Worm (Caenorhabditis elegans) whole organism, young adult: ENCODE data around the gene ceeh-2.

Source experiments
- B0261.1 ChIP-seq: sonication (generic microtip); optimal IDR thresholded peaks from 2 replicates; lab custom pipeline; 2016; ENCODE audit warnings: mild to moderate bottlenecking, missing genetic modification characterization, moderate library complexity, missing compliant biosample characterization
- B0336.3 ChIP-seq: fragments of 200-800 bp; sonication (Bioruptor generic); IDR thresholded peaks from 2 replicates; pipeline ENCODE4 v1.3.6; 2022; ENCODE audit warnings: missing genetic modification characterization, missing compliant biosample characterization
- D2030.7 ChIP-seq: fragments of 200-800 bp; sonication (Bioruptor generic); IDR thresholded peaks from 2 replicates; pipeline ENCODE4 v1.3.6; 2022; ENCODE audit warnings: missing genetic modification reagents, missing genetic modification characterization, missing compliant biosample characterization
- F10E7.11 ChIP-seq: sonication (generic microtip); optimal IDR thresholded peaks from 2 replicates; lab custom pipeline; 2017; ENCODE audit warnings: mild to moderate bottlenecking, missing genetic modification characterization, moderate library complexity, missing compliant biosample characterization
- F37B4.10 ChIP-seq: fragments of 200-800 bp; sonication (Bioruptor generic); IDR thresholded peaks from 2 replicates; pipeline ENCODE4 v1.3.6; 2022; ENCODE audit warnings: missing genetic modification characterization, missing compliant biosample characterization
- F39B2.1 ChIP-seq: fragments of 200-800 bp; sonication (Bioruptor generic); IDR thresholded peaks from 2 replicates; pipeline ENCODE4 v1.3.6; 2022; ENCODE audit warnings: missing genetic modification reagents, missing genetic modification characterization, missing compliant biosample characterization
- F49E8.2 ChIP-seq: sonication (generic microtip); optimal IDR thresholded peaks from 3 replicates; lab custom pipeline; 2017; ENCODE audit warnings: missing genetic modification characterization, mild to moderate bottlenecking, missing compliant biosample characterization, antibody characterized with exemption, moderate library complexity; ENCODE audit not compliant: insufficient read depth
- F57A8.1 ChIP-seq: fragments of 200-800 bp; sonication (Bioruptor generic); optimal IDR thresholded peaks from 2 replicates; lab custom pipeline; 2018; ENCODE audit warnings: mild to moderate bottlenecking, missing genetic modification characterization, moderate library complexity, missing compliant biosample characterization
- T07F8.4 ChIP-seq: sonication (generic microtip); optimal IDR thresholded peaks from 2 replicates; lab custom pipeline; 2016; ENCODE audit warnings: mild to moderate bottlenecking, missing genetic modification characterization, moderate library complexity, missing compliant biosample characterization
- Y53G8AR.9 ChIP-seq: fragments of 200-800 bp; sonication (Bioruptor generic); conservative IDR thresholded peaks from 2 replicates; pipeline ENCODE4 v1.3.6; 2022; ENCODE audit warnings: missing genetic modification reagents, missing genetic modification characterization, missing compliant biosample characterization
- Y67H2A.10 ChIP-seq: fragments of 200-800 bp; sonication (Bioruptor generic); conservative IDR thresholded peaks from 2 replicates; pipeline ENCODE4 v1.3.6; 2022; ENCODE audit warnings: missing genetic modification reagents, missing genetic modification characterization, missing compliant biosample characterization
- akir-1 ChIP-seq: fragments of 200-800 bp; sonication (Bioruptor generic); optimal IDR thresholded peaks from 2 replicates; lab custom pipeline; 2018; ENCODE audit warnings: mild to moderate bottlenecking, missing genetic modification characterization, moderate library complexity, missing compliant biosample characterization
- ccch-3 ChIP-seq: fragments of 200-800 bp; sonication (Bioruptor generic); optimal IDR thresholded peaks from 2 replicates; lab custom pipeline; 2018; ENCODE audit warnings: mild to moderate bottlenecking, missing genetic modification characterization, missing compliant biosample characterization
- cebp-1 ChIP-seq, 2 experiments: fragments of 200-800 bp in 1 of 2; sonication (Bioruptor generic) in 1 of 2; sonication (generic microtip) in 1 of 2; IDR thresholded peaks in 1 of 2; optimal IDR thresholded peaks in 1 of 2; 2 replicates each; pipeline versions ENCODE4 v1.3.6 to Lab custom; 2017 to 2022; ENCODE audit warnings: missing compliant biosample characterization in 2 of 2, missing genetic modification characterization in 2 of 2, mild to moderate bottlenecking in 1 of 2, missing genetic modification reagents in 1 of 2, moderate library complexity in 1 of 2
- cebp-2 ChIP-seq: fragments of 200-800 bp; sonication (Bioruptor generic); IDR thresholded peaks from 2 replicates; pipeline ENCODE4 v1.3.6; 2022; ENCODE audit warnings: missing genetic modification characterization, missing compliant biosample characterization
- ceh-27 ChIP-seq: fragments of 200-800 bp; sonication (Bioruptor generic); optimal IDR thresholded peaks from 2 replicates; lab custom pipeline; 2018; ENCODE audit warnings: mild to moderate bottlenecking, missing genetic modification characterization, moderate library complexity, missing compliant biosample characterization
- ceh-40 ChIP-seq: fragments of 200-800 bp; sonication (Bioruptor generic); IDR thresholded peaks from 2 replicates; pipeline ENCODE4 v1.3.6; 2022; ENCODE audit warnings: missing genetic modification characterization, missing compliant biosample characterization
- dpl-1 ChIP-seq: fragments of 150-350 bp; optimal IDR thresholded peaks from 2 replicates; lab custom pipeline; 2014; ENCODE audit warnings: missing biosample characterization, missing genetic modification reagents, missing genetic modification characterization
- egl-44 ChIP-seq: fragments of 200-800 bp; sonication (Bioruptor generic); IDR thresholded peaks from 2 replicates; pipeline ENCODE4 v1.3.6; 2022; ENCODE audit warnings: missing genetic modification reagents, missing genetic modification characterization, missing compliant biosample characterization
- ets-4 ChIP-seq: fragments of 200-800 bp; sonication (Bioruptor generic); optimal IDR thresholded peaks from 2 replicates; lab custom pipeline; 2018; ENCODE audit warnings: mild to moderate bottlenecking, missing genetic modification characterization, missing compliant biosample characterization
- gei-17 ChIP-seq: fragments of 200-800 bp; sonication (Bioruptor generic); optimal IDR thresholded peaks from 2 replicates; lab custom pipeline; 2018; ENCODE audit warnings: mild to moderate bottlenecking, missing genetic modification characterization, missing compliant biosample characterization
- him-1 ChIP-seq: sonication (generic microtip); optimal IDR thresholded peaks from 2 replicates; lab custom pipeline; 2016; ENCODE audit warnings: missing genotype, missing genetic modification reagents, missing genetic modification characterization, missing compliant biosample characterization
- hmg-1.2 ChIP-seq: fragments of 200-800 bp; sonication (Bioruptor generic); IDR thresholded peaks from 2 replicates; pipeline ENCODE4 v1.3.6; 2022; ENCODE audit warnings: missing genetic modification reagents, missing genetic modification characterization, missing compliant biosample characterization
- hsf-1 ChIP-seq: fragments of 200-800 bp; sonication (Bioruptor generic); IDR thresholded peaks from 2 replicates; pipeline ENCODE4 v1.3.6; 2022; ENCODE audit warnings: missing genetic modification reagents, missing genetic modification characterization, missing compliant biosample characterization
- lag-1 ChIP-seq: fragments of 200-800 bp; sonication (Bioruptor generic); IDR thresholded peaks from 2 replicates; pipeline ENCODE4 v1.3.6; 2022; ENCODE audit warnings: missing genetic modification reagents, missing genetic modification characterization, missing compliant biosample characterization
- lin-26 ChIP-seq: fragments of 200-800 bp; sonication (Bioruptor generic); IDR thresholded peaks from 2 replicates; pipeline ENCODE4 v1.3.6; 2022; ENCODE audit warnings: missing genetic modification reagents, missing genetic modification characterization, missing compliant biosample characterization
- lin-40 ChIP-seq: sonication (generic microtip); optimal IDR thresholded peaks from 2 replicates; lab custom pipeline; 2016; ENCODE audit warnings: missing genetic modification characterization, mild to moderate bottlenecking, missing compliant biosample characterization, missing genotype, missing genetic modification reagents
- lin-54 ChIP-seq: fragments of 200-800 bp; sonication (Bioruptor generic); optimal IDR thresholded peaks from 2 replicates; lab custom pipeline; 2018; ENCODE audit warnings: mild to moderate bottlenecking, missing genetic modification characterization, missing compliant biosample characterization
- madf-8 ChIP-seq: fragments of 200-800 bp; sonication (Bioruptor generic); conservative IDR thresholded peaks from 2 replicates; pipeline ENCODE4 v1.3.6; 2022; ENCODE audit warnings: missing genetic modification reagents, missing genetic modification characterization, missing compliant biosample characterization
- mes-4 ChIP-seq: sonication (generic microtip); optimal IDR thresholded peaks from 2 replicates; lab custom pipeline; 2016; ENCODE audit warnings: missing genotype, missing genetic modification characterization, missing compliant biosample characterization
- nfya-2 ChIP-seq: fragments of 200-800 bp; sonication (Bioruptor generic); IDR thresholded peaks from 2 replicates; pipeline ENCODE4 v1.3.6; 2022; ENCODE audit warnings: missing genetic modification reagents, missing genetic modification characterization, missing compliant biosample characterization
- nhr-120 ChIP-seq: fragments of 200-800 bp; sonication (Bioruptor generic); IDR thresholded peaks from 2 replicates; pipeline ENCODE4 v1.3.6; 2022; ENCODE audit warnings: missing genetic modification characterization, missing compliant biosample characterization
- rec-8 ChIP-seq, 2 experiments: sonication (generic microtip); optimal IDR thresholded peaks; 2 replicates each; lab custom pipeline; 2016; ENCODE audit warnings: mild to moderate bottlenecking in 2 of 2, missing genetic modification characterization in 2 of 2, missing genetic modification reagents in 2 of 2, missing genotype in 2 of 2, missing biosample characterization in 1 of 2, missing compliant biosample characterization in 1 of 2, moderate library complexity in 1 of 2
- repo-1 ChIP-seq: sonication (generic microtip); optimal IDR thresholded peaks from 2 replicates; lab custom pipeline; 2017; ENCODE audit warnings: mild to moderate bottlenecking, missing genetic modification characterization, missing compliant biosample characterization
- rpc-1 ChIP-seq, 2 experiments: fragments of 150-350 bp in 1 of 2; sonication (generic microtip) in 1 of 2; optimal IDR thresholded peaks; 2 replicates each; lab custom pipeline; 2014 to 2018; ENCODE audit warnings: missing biosample characterization in 1 of 2, missing genetic modification characterization in 1 of 2, missing genetic modification reagents in 1 of 2, missing genotype in 1 of 2
- sdz-38 ChIP-seq: sonication (generic microtip); optimal IDR thresholded peaks from 2 replicates; lab custom pipeline; 2016; ENCODE audit warnings: missing genotype, missing genetic modification characterization, missing compliant biosample characterization
- snpc-1.3 ChIP-seq: sonication (generic microtip); optimal IDR thresholded peaks from 2 replicates; lab custom pipeline; 2017; ENCODE audit warnings: missing genetic modification characterization, mild to moderate bottlenecking, missing compliant biosample characterization, antibody characterized with exemption, moderate library complexity, missing genotype, missing genetic modification reagents; ENCODE audit not compliant: insufficient read depth
- snpc-3.4 ChIP-seq: sonication (generic microtip); optimal IDR thresholded peaks from 2 replicates; lab custom pipeline; 2017; ENCODE audit warnings: missing genetic modification characterization, mild to moderate bottlenecking, missing compliant biosample characterization, antibody characterized with exemption, moderate library complexity, missing genotype, missing genetic modification reagents
- sptf-2 ChIP-seq: fragments of 200-800 bp; sonication (Bioruptor generic); optimal IDR thresholded peaks from 2 replicates; lab custom pipeline; 2018; ENCODE audit warnings: mild to moderate bottlenecking, missing genetic modification characterization, missing compliant biosample characterization
- unc-62 ChIP-seq: fragments of 150-350 bp; optimal IDR thresholded peaks from 2 replicates; lab custom pipeline; 2014; ENCODE audit warnings: missing biosample characterization, missing genetic modification reagents, missing genetic modification characterization
- xnd-1 ChIP-seq: sonication (generic microtip); optimal IDR thresholded peaks from 2 replicates; lab custom pipeline; 2016; ENCODE audit warnings: missing genotype, missing genetic modification reagents, missing genetic modification characterization, missing compliant biosample characterization
- ztf-18 ChIP-seq: sonication (generic microtip); optimal IDR thresholded peaks from 2 replicates; lab custom pipeline; 2016; ENCODE audit warnings: missing genotype, mild to moderate bottlenecking, missing genetic modification characterization, missing compliant biosample characterization
- ztf-25 ChIP-seq: fragments of 200-800 bp; sonication (Bioruptor generic); IDR thresholded peaks from 2 replicates; pipeline ENCODE4 v1.3.6; 2022; ENCODE audit warnings: missing genetic modification reagents, missing genetic modification characterization, missing compliant biosample characterization

The ceeh-2 gene

DNA sequence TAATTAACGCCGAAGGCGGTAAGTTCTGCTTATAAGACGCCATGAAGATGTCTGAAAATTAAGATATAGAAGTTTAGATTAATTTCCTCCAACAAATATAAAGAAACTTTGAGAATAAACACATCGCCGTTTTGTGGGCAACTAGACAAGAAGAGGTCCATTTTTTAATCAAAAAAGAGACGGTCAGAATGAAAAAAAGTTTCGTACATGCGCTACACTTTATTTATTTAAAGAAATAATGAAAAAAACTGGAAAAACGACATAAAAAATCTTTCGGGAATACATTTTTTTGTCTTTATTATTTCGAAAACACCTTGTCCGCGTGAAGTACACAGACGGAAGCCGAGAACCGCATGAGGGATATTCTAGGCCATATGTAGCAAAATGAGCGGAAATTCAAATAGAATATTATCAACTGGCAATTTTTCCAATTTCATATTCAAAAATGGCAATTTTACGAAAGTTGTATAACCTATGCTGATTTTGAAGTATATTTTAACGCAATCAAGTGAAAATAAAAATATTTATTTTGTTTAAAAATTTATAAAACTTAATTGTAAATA, 1.8 kb downstream of the ceeh-2 start, which contains the start of gene sluh-7 (continued):
- TF ChIP-seq unc-62 (GFP tag; lab: Kevin White, UChicago) (no peak), snpc-3.4 (tag; lab: Kevin White, UChicago) (peak; percentile 52), F49E8.2 (no peak), ets-4 (GFP tag; lab: Kevin White, UChicago) (no peak), mes-4 (tag; lab: Kevin White, UChicago) (no peak), gei-17 (GFP tag; lab: Kevin White, UChicago) (no peak), ccch-3 (GFP tag; lab: Kevin White, UChicago) (peak; percentile 40), ceh-27 (GFP tag; lab: Kevin White, UChicago) (peak; percentile 89), Y67H2A.10 (GFP tag; lab: Robert Waterston, UW) (no peak), sptf-2 (GFP tag; lab: Kevin White, UChicago) (no peak), D2030.7 (GFP tag; lab: Robert Waterston, UW) (peak; percentile 15; the same call in 1 of the 2 replicates), nhr-120 (no peak), ztf-25 (GFP tag; lab: Robert Waterston, UW) (no peak), lin-54 (GFP tag; lab: Kevin White, UChicago) (peak; percentile 88), repo-1 (tag; lab: Kevin White, UChicago) (no peak), snpc-1.3 (peak; percentile 25), ceh-40 (GFP tag; lab: Robert Waterston, UW) (no peak), madf-8 (GFP tag; lab: Robert Waterston, UW) (no peak; the same call in 1 of the 2 replicates), sdz-38 (tag; lab: Kevin White, UChicago) (no peak), hsf-1 (no peak), F57A8.1 (no peak), dpl-1 (GFP tag; lab: Kevin White, UChicago) (peak; percentile 66), egl-44 (GFP tag; lab: Robert Waterston, UW) (no peak), him-1 (tag; lab: Kevin White, UChicago) (peak; percentile 35), cebp-2 (GFP tag; lab: Robert Waterston, UW) (no peak), rec-8 (tag; optimal IDR thresholded peaks at IDR 0.05; lab: Kevin White, UChicago) (peak in 1 of 2 experiments; percentile 37), rpc-1 (optimal IDR thresholded peaks at IDR 0.05; lab: Kevin White, UChicago) (no peak), rpc-1 (tag; optimal IDR thresholded peaks at IDR 0.05; lab: Kevin White, UChicago) (no peak), xnd-1 (no peak), F37B4.10 (GFP tag; lab: Robert Waterston, UW) (no peak), F39B2.1 (GFP tag; lab: Robert Waterston, UW) (no peak), T07F8.4 (tag; lab: Kevin White, UChicago) (no peak), B0261.1 (tag; lab: Kevin White, UChicago) (no peak), lin-40 (peak; percentile 73), nfya-2 (GFP tag; lab: Robert Waterston, UW) (no peak), akir-1 (no peak), lin-26 (GFP tag; lab: Robert Waterston, UW) (no peak), ztf-18 (peak; percentile 15), F10E7.11 (tag; lab: Kevin White, UChicago) (no peak), B0336.3 (GFP tag; lab: Robert Waterston, UW) (no peak), cebp-1 (GFP tag; IDR thresholded peaks at IDR 0.05; lab: Robert Waterston, UW) (no peak), cebp-1 (tag; optimal IDR thresholded peaks at IDR 0.05; lab: Kevin White, UChicago) (peak; percentile 63), lag-1 (GFP tag; lab: Robert Waterston, UW) (no peak), Y53G8AR.9 (GFP tag; lab: Robert Waterston, UW) (no peak), hmg-1.2 (GFP tag; lab: Robert Waterston, UW) (peak; percentile 37; the same call in 1 of the 2 replicates)
